Fruit fly (Drosophila melanogaster): ENCODE measurements around the gene CG10600.

The CG10600 gene

dm6 chr2L:18860920-18861319 is 21.4 kb upstream of the CG10600 start:
- TF ChIP-seq chif (GFP tag; optimal IDR thresholded peaks at IDR 0.05) = no peak
- TF ChIP-seq chm (GFP tag; IDR thresholded peaks at IDR 0.05) = no peak
- no peak for TF ChIP-seq CG2199 (GFP tag; IDR thresholded peaks at IDR 0.05)
- TF ChIP-seq sr (GFP tag; IDR thresholded peaks at IDR 0.05) = peak; percentile 4; the same call in 1 of the 3 replicates
- TF ChIP-seq CG18011 (GFP tag; optimal IDR thresholded peaks at IDR 0.05) = no peak
- TF ChIP-seq CG1792 (GFP tag; optimal IDR thresholded peaks at IDR 0.05) = no peak
- TF ChIP-seq CoRest (tag; optimal IDR thresholded peaks at IDR 0.05) = no peak
- TF ChIP-seq Atf-2 (GFP tag; optimal IDR thresholded peaks at IDR 0.05) = no peak
- no peak for TF ChIP-seq CG15269 (tag; optimal IDR thresholded peaks at IDR 0.05)
- no peak for TF ChIP-seq ttk (GFP tag; IDR thresholded peaks at IDR 0.05)
- no peak for TF ChIP-seq nerfin-2 (GFP tag; IDR thresholded peaks at IDR 0.05; ENCODE audit: partially characterized antibody)
- TF ChIP-seq Jarid2 (GFP tag; optimal IDR thresholded peaks at IDR 0.05) = peak; percentile 11
- TF ChIP-seq Ets65A (GFP tag) = peak; percentile 20
- no peak for TF ChIP-seq disco-r (GFP tag; optimal IDR thresholded peaks at IDR 0.05)
- no peak for TF ChIP-seq ara (GFP tag; IDR thresholded peaks at IDR 0.05)
- TF ChIP-seq CG3847 (GFP tag; IDR thresholded peaks at IDR 0.05) = no peak
- TF ChIP-seq CG6765 (GFP tag; optimal IDR thresholded peaks at IDR 0.05) = no peak
- TF ChIP-seq CG8478 (optimal IDR thresholded peaks at IDR 0.05) = peak; percentile 2
- TF ChIP-seq CG10565 (GFP tag; optimal IDR thresholded peaks at IDR 0.05) = no peak
- no peak for TF ChIP-seq CG14965 (GFP tag; optimal IDR thresholded peaks at IDR 0.05; ENCODE audit: borderline replicate concordance)
- TF ChIP-seq CHES-1-like (GFP tag; optimal IDR thresholded peaks at IDR 0.05) = no peak
- TF ChIP-seq dm (GFP tag; optimal IDR thresholded peaks at IDR 0.05) = no peak
- no peak for TF ChIP-seq tna (GFP tag; IDR thresholded peaks at IDR 0.05; ENCODE audit: partially characterized antibody)
- TF ChIP-seq Sry-δ (GFP tag; optimal IDR thresholded peaks at IDR 0.05) = no peak
- TF ChIP-seq CG4328 (GFP tag; optimal IDR thresholded peaks at IDR 0.05) = no peak
- TF ChIP-seq CG16813 (GFP tag; IDR thresholded peaks at IDR 0.05; ENCODE audit: partially characterized antibody) = 0 out of 3 replicates have a peak, but pooled peaks have one; percentile 22
- no peak for TF ChIP-seq Aef1 (GFP tag; IDR thresholded peaks at IDR 0.05)
- TF ChIP-seq fd3F (GFP tag; optimal IDR thresholded peaks at IDR 0.05) = no peak
- peak; percentile 78 for TF ChIP-seq Hr39 (optimal IDR thresholded peaks at IDR 0.05)
- TF ChIP-seq CG17802 (tag; optimal IDR thresholded peaks at IDR 0.05) = no peak
- no peak for TF ChIP-seq nerfin-1 (tag; optimal IDR thresholded peaks at IDR 0.05)
- no peak for TF ChIP-seq C15 (GFP tag; IDR thresholded peaks at IDR 0.05)
- TF ChIP-seq CG15601 (tag; optimal IDR thresholded peaks at IDR 0.05) = no peak
- TF ChIP-seq CG17186 (GFP tag; optimal IDR thresholded peaks at IDR 0.05) = no peak
- no peak for TF ChIP-seq CG17568 (GFP tag; optimal IDR thresholded peaks at IDR 0.05)
- no peak for TF ChIP-seq Dek (tag; optimal IDR thresholded peaks at IDR 0.05)
- no peak for TF ChIP-seq HLHmδ (GFP tag; optimal IDR thresholded peaks at IDR 0.05)
- TF ChIP-seq bab2 (GFP tag; optimal IDR thresholded peaks at IDR 0.05) = no peak
- no peak for TF ChIP-seq stwl (tag; optimal IDR thresholded peaks at IDR 0.05)
- TF ChIP-seq fd102C (GFP tag; optimal IDR thresholded peaks at IDR 0.05) = no peak

- TF ChIP-seq dmrt99B (tag; optimal IDR thresholded peaks at IDR 0.05) (no peak), pita (GFP tag; optimal IDR thresholded peaks at IDR 0.05) (peak; percentile 97), E2f1 (GFP tag; IDR thresholded peaks at IDR 0.05) (no peak), gsb (GFP tag; IDR thresholded peaks at IDR 0.05) (no peak), cato (GFP tag; optimal IDR thresholded peaks at IDR 0.05; ENCODE audit: borderline replicate concordance) (no peak), Oaz (GFP tag; IDR thresholded peaks at IDR 0.05) (no peak), CG13775 (GFP tag; optimal IDR thresholded peaks at IDR 0.05) (no peak), Ets97D (GFP tag; optimal IDR thresholded peaks at IDR 0.05) (peak; percentile 87), CG4424 (GFP tag; optimal IDR thresholded peaks at IDR 0.05) (peak; percentile 27), Atf6 (GFP tag; IDR thresholded peaks at IDR 0.05) (no peak), CG6813 (GFP tag; optimal IDR thresholded peaks at IDR 0.05) (no peak), Dip3 (GFP tag; optimal IDR thresholded peaks at IDR 0.05) (peak; percentile 13), HLH3B (GFP tag; IDR thresholded peaks at IDR 0.05) (no peak)
Observed at dm6 chr2L:18858661-18859532, 19.4 kb upstream of the CG10600 start, which contains the start of the genes CG10602 and mRpL13. TSS of gene CG10602 (minus strand) at chr2L:18859248. TSS of gene mRpL13 (minus strand) at chr2L:18859248.

All from whole organism, embryonic.